Worm (Caenorhabditis elegans) whole organism, midembryonic: Measurements from ENCODE around the gene ran-5.

Source experiments
- T22C8.4 ChIP-seq: fragments of 200-800 bp; sonication (Bioruptor generic); IDR thresholded peaks from 2 replicates; pipeline ENCODE4 v1.3.6; 2022; ENCODE audit warnings: missing genetic modification characterization, missing compliant biosample characterization
- cog-1 ChIP-seq: sonication (generic microtip); optimal IDR thresholded peaks from 2 replicates; lab custom pipeline; 2016; ENCODE audit warnings: missing genetic modification characterization, missing compliant biosample characterization

ce11 chrII:6026646-6027045 lies 21.3 kb upstream of the ran-5 start:
- no peak for TF ChIP-seq T22C8.4 (GFP tag; lab: Robert Waterston, UW)
- TF ChIP-seq cog-1 (tag; lab: Kevin White, UChicago): no peak
